Fruit fly (Drosophila melanogaster) whole organism, embryonic: Measurements from ENCODE around the gene Mvd.

Experiments
- Abd-B ChIP-seq: fragments of 200-800 bp; sonication (Bioruptor generic); optimal IDR thresholded peaks from 2 replicates; lab custom pipeline; 2018; ENCODE audit warnings: missing biosample characterization, mild to moderate bottlenecking, missing genetic modification characterization, moderate library complexity
- Adf1 ChIP-seq: fragments of 200-800 bp; sonication (Bioruptor generic); IDR thresholded peaks from 2 replicates; pipeline ENCODE4 v1.3.6; 2022; ENCODE audit warnings: missing biosample characterization, missing genetic modification characterization
- BEAF-32 ChIP-seq: fragments of 200-800 bp; sonication (Bioruptor generic); optimal IDR thresholded peaks from 3 replicates; lab custom pipeline; 2017; ENCODE audit warnings: missing biosample characterization, missing genetic modification characterization, mild to moderate bottlenecking, moderate library complexity, missing genetic modification reagents
- CG11695 ChIP-seq: fragments of 200-800 bp; sonication (Bioruptor generic); IDR thresholded peaks from 3 replicates; pipeline ENCODE4 v1.3.6; 2022; ENCODE audit warnings: missing biosample characterization, missing genetic modification characterization
- CG12155 ChIP-seq: fragments of 200-800 bp; sonication (Bioruptor generic); optimal IDR thresholded peaks from 3 replicates; lab custom pipeline; 2016; ENCODE audit warnings: missing biosample characterization, missing genetic modification characterization
- CG12299 ChIP-seq: fragments of 200-800 bp; sonication (Bioruptor generic); optimal IDR thresholded peaks from 2 replicates; lab custom pipeline; 2018; ENCODE audit warnings: missing biosample characterization, mild to moderate bottlenecking, missing genetic modification characterization
- CG12391 ChIP-seq: fragments of 200-800 bp; sonication (Bioruptor generic); optimal IDR thresholded peaks from 3 replicates; lab custom pipeline; 2018; ENCODE audit warnings: missing biosample characterization, mild to moderate bottlenecking, missing genetic modification characterization, moderate library complexity
- CG12942 ChIP-seq: fragments of 200-800 bp; sonication (Bioruptor generic); optimal IDR thresholded peaks from 3 replicates; lab custom pipeline; 2016; ENCODE audit warnings: missing biosample characterization, missing genetic modification characterization
- CG13624 ChIP-seq: fragments of 200-800 bp; sonication (Bioruptor generic); optimal IDR thresholded peaks from 2 replicates; lab custom pipeline; 2016; ENCODE audit warnings: missing biosample characterization, missing genetic modification characterization
- CG15269 ChIP-seq: fragments of 200-800 bp; sonication (Bioruptor generic); optimal IDR thresholded peaks from 2 replicates; lab custom pipeline; 2018; ENCODE audit warnings: missing biosample characterization, mild to moderate bottlenecking, missing genetic modification characterization, moderate library complexity
- CG17361 ChIP-seq: fragments of 200-800 bp; sonication (Bioruptor generic); IDR thresholded peaks from 3 replicates; pipeline ENCODE4 v1.3.6; 2022; ENCODE audit warnings: missing biosample characterization, missing genetic modification characterization
- CG32532 ChIP-seq: fragments of 200-800 bp; sonication (Bioruptor generic); IDR thresholded peaks from 2 replicates; pipeline ENCODE4 v1.3.6; 2022; ENCODE audit warnings: missing biosample characterization, missing genetic modification characterization
- CG3281 ChIP-seq: fragments of 200-800 bp; sonication (Bioruptor generic); optimal IDR thresholded peaks from 3 replicates; lab custom pipeline; 2017; ENCODE audit warnings: missing biosample characterization, mild to moderate bottlenecking, missing genetic modification characterization
- CG33213 ChIP-seq: fragments of 200-800 bp; sonication (Bioruptor generic); optimal IDR thresholded peaks from 3 replicates; lab custom pipeline; 2016; ENCODE audit warnings: missing biosample characterization, missing genetic modification characterization
- CG7928 ChIP-seq: fragments of 200-800 bp; sonication (Bioruptor generic); optimal IDR thresholded peaks from 2 replicates; lab custom pipeline; 2017; ENCODE audit warnings: missing biosample characterization, mild to moderate bottlenecking, missing genetic modification characterization
- CG7963 ChIP-seq: fragments of 200-800 bp; sonication (Bioruptor generic); IDR thresholded peaks from 3 replicates; pipeline ENCODE4 v1.3.6; 2022; ENCODE audit warnings: missing biosample characterization, missing genetic modification characterization; ENCODE audit not compliant: partially characterized antibody
- CG8281 ChIP-seq: fragments of 200-800 bp; sonication (Bioruptor generic); optimal IDR thresholded peaks from 2 replicates; lab custom pipeline; 2018; ENCODE audit warnings: missing biosample characterization, mild to moderate bottlenecking, missing genetic modification characterization, moderate library complexity
- CG8290 ChIP-seq, 3 experiments: fragments of 200-800 bp; sonication (Bioruptor generic); optimal IDR thresholded peaks; 2 replicates each; lab custom pipeline; 2016 to 2019; ENCODE audit warnings: missing biosample characterization in 3 of 3, missing genetic modification characterization in 3 of 3, mild to moderate bottlenecking in 2 of 3, moderate library complexity in 1 of 3
- CTCF ChIP-seq: fragments of 200-800 bp; sonication (Bioruptor generic); optimal IDR thresholded peaks from 2 replicates; lab custom pipeline; 2017; ENCODE audit warnings: missing biosample characterization, mild to moderate bottlenecking, missing genetic modification characterization, moderate library complexity
- Chrac-16 ChIP-seq: fragments of 200-800 bp; sonication (Bioruptor generic); optimal IDR thresholded peaks from 3 replicates; lab custom pipeline; 2016; ENCODE audit warnings: missing biosample characterization, missing genetic modification characterization
- Doc3 ChIP-seq: fragments of 200-800 bp; sonication (Bioruptor generic); IDR thresholded peaks from 3 replicates; pipeline ENCODE4 v1.3.6; 2022; ENCODE audit warnings: missing biosample characterization, missing genetic modification characterization; ENCODE audit not compliant: partially characterized antibody
- E2f2 ChIP-seq: fragments of 200-800 bp; sonication (Bioruptor generic); IDR thresholded peaks from 2 replicates; pipeline ENCODE4 v1.3.6; 2022; ENCODE audit warnings: missing biosample characterization, missing genetic modification characterization
- Ets97D ChIP-seq: fragments of 200-800 bp; sonication (Bioruptor generic); optimal IDR thresholded peaks from 3 replicates; lab custom pipeline; 2016; ENCODE audit warnings: missing biosample characterization, missing genetic modification characterization
- Fer2 ChIP-seq: fragments of 200-800 bp; sonication (Bioruptor generic); optimal IDR thresholded peaks from 2 replicates; lab custom pipeline; 2018; ENCODE audit warnings: missing biosample characterization, mild to moderate bottlenecking, missing genetic modification characterization, moderate library complexity
- HHEX ChIP-seq: fragments of 200-800 bp; sonication (Bioruptor generic); optimal IDR thresholded peaks from 3 replicates; lab custom pipeline; 2017; ENCODE audit warnings: missing biosample characterization, mild to moderate bottlenecking, missing genetic modification characterization, missing genetic modification reagents
- HmgD ChIP-seq: fragments of 200-800 bp; sonication (Bioruptor generic); optimal IDR thresholded peaks from 3 replicates; lab custom pipeline; 2016; ENCODE audit warnings: missing biosample characterization, missing genetic modification characterization
- Lim3 ChIP-seq: fragments of 200-800 bp; sonication (Bioruptor generic); IDR thresholded peaks from 2 replicates; pipeline ENCODE4 v1.3.6; 2022; ENCODE audit warnings: missing biosample characterization, missing genetic modification characterization
- Lpt ChIP-seq: fragments of >200 bp; optimal IDR thresholded peaks from 2 replicates; lab custom pipeline; 2018; ENCODE audit warnings: missing biosample characterization, missing genetic modification characterization
- MESR4 ChIP-seq: fragments of 200-800 bp; sonication (Bioruptor generic); optimal IDR thresholded peaks from 2 replicates; lab custom pipeline; 2018; ENCODE audit warnings: missing biosample characterization, mild to moderate bottlenecking, missing genetic modification characterization, moderate library complexity
- MTF-1 ChIP-seq: fragments of 200-800 bp; sonication (Bioruptor generic); optimal IDR thresholded peaks from 2 replicates; lab custom pipeline; 2018; ENCODE audit warnings: missing biosample characterization, mild to moderate bottlenecking, missing genetic modification characterization, borderline replicate concordance
- Opbp ChIP-seq: fragments of 200-800 bp; sonication (Bioruptor generic); IDR thresholded peaks from 3 replicates; pipeline ENCODE4 v1.3.6; 2022; ENCODE audit warnings: missing biosample characterization, missing genetic modification characterization; ENCODE audit not compliant: partially characterized antibody
- Pdp1 ChIP-seq, 2 experiments: fragments of 200-800 bp; sonication (Bioruptor generic); optimal IDR thresholded peaks; 3 replicates each; lab custom pipeline; 2016; ENCODE audit warnings: missing biosample characterization in 2 of 2, missing genetic modification characterization in 2 of 2, mild to moderate bottlenecking in 1 of 2, moderate library complexity in 1 of 2
- Sox102F ChIP-seq: fragments of 200-800 bp; sonication (Bioruptor generic); optimal IDR thresholded peaks from 2 replicates; lab custom pipeline; 2018; ENCODE audit warnings: missing biosample characterization, mild to moderate bottlenecking, missing genetic modification characterization, moderate library complexity
- Spps ChIP-seq: fragments of 200-800 bp; sonication (Bioruptor generic); optimal IDR thresholded peaks from 2 replicates; lab custom pipeline; 2018; ENCODE audit warnings: missing biosample characterization, mild to moderate bottlenecking, missing genetic modification characterization
- Ssrp ChIP-seq: fragments of 200-800 bp; sonication (Bioruptor generic); optimal IDR thresholded peaks from 2 replicates; lab custom pipeline; 2018; ENCODE audit warnings: missing biosample characterization, mild to moderate bottlenecking, missing genetic modification characterization, moderate library complexity
- Usf ChIP-seq: fragments of 200-800 bp; sonication (Bioruptor generic); optimal IDR thresholded peaks from 2 replicates; lab custom pipeline; 2017; ENCODE audit warnings: missing genotype, missing biosample characterization, missing genetic modification characterization
- az2 ChIP-seq: fragments of 200-800 bp; sonication (Bioruptor generic); optimal IDR thresholded peaks from 3 replicates; lab custom pipeline; 2016; ENCODE audit warnings: missing biosample characterization, missing genetic modification characterization
- gce ChIP-seq: fragments of 200-800 bp; sonication (Bioruptor generic); IDR thresholded peaks from 3 replicates; pipeline ENCODE4 v1.3.6; 2022; ENCODE audit warnings: missing biosample characterization, missing genetic modification characterization
- gsb ChIP-seq: fragments of 200-800 bp; sonication (Bioruptor generic); IDR thresholded peaks from 2 replicates; pipeline ENCODE4 v1.3.6; 2022; ENCODE audit warnings: missing biosample characterization, missing genetic modification characterization
- h ChIP-seq: fragments of >200 bp; optimal IDR thresholded peaks from 2 replicates; lab custom pipeline; 2017
- kay ChIP-seq: fragments of 200-800 bp; sonication (Bioruptor generic); optimal IDR thresholded peaks from 2 replicates; lab custom pipeline; 2016; ENCODE audit warnings: missing biosample characterization, missing genetic modification characterization
- lab ChIP-seq: fragments of 200-800 bp; sonication (Bioruptor generic); optimal IDR thresholded peaks from 3 replicates; lab custom pipeline; 2017; ENCODE audit warnings: missing biosample characterization, missing genetic modification characterization, mild to moderate bottlenecking, moderate library complexity, missing genetic modification reagents
- luna ChIP-seq: fragments of 200-800 bp; sonication (Bioruptor generic); optimal IDR thresholded peaks from 2 replicates; lab custom pipeline; 2016; ENCODE audit warnings: missing biosample characterization, missing genetic modification characterization
- mam ChIP-seq: fragments of 200-800 bp; sonication (Bioruptor generic); optimal IDR thresholded peaks from 3 replicates; lab custom pipeline; 2016; ENCODE audit warnings: missing biosample characterization, missing genetic modification characterization
- row ChIP-seq: fragments of 200-800 bp; sonication (Bioruptor generic); IDR thresholded peaks from 3 replicates; pipeline ENCODE4 v1.3.6; 2022; ENCODE audit warnings: missing biosample characterization, missing genetic modification characterization
- sisA ChIP-seq: fragments of 200-800 bp; sonication (Bioruptor generic); IDR thresholded peaks from 2 replicates; pipeline ENCODE4 v1.3.6; 2022; ENCODE audit warnings: missing biosample characterization, missing genetic modification characterization
- trem ChIP-seq: fragments of 200-800 bp; optimal IDR thresholded peaks from 3 replicates; lab custom pipeline; 2019; ENCODE audit warnings: missing biosample characterization, mild to moderate bottlenecking, missing genetic modification characterization, moderate library complexity
- usp ChIP-seq: fragments of >200 bp; optimal IDR thresholded peaks from 2 replicates; lab custom pipeline; 2017; ENCODE audit warnings: missing biosample characterization, missing genetic modification characterization
- wek ChIP-seq: fragments of 200-800 bp; sonication (Bioruptor generic); optimal IDR thresholded peaks from 3 replicates; lab custom pipeline; 2018; ENCODE audit warnings: missing biosample characterization, mild to moderate bottlenecking, missing genetic modification characterization, moderate library complexity

Mvd gene

DNA sequence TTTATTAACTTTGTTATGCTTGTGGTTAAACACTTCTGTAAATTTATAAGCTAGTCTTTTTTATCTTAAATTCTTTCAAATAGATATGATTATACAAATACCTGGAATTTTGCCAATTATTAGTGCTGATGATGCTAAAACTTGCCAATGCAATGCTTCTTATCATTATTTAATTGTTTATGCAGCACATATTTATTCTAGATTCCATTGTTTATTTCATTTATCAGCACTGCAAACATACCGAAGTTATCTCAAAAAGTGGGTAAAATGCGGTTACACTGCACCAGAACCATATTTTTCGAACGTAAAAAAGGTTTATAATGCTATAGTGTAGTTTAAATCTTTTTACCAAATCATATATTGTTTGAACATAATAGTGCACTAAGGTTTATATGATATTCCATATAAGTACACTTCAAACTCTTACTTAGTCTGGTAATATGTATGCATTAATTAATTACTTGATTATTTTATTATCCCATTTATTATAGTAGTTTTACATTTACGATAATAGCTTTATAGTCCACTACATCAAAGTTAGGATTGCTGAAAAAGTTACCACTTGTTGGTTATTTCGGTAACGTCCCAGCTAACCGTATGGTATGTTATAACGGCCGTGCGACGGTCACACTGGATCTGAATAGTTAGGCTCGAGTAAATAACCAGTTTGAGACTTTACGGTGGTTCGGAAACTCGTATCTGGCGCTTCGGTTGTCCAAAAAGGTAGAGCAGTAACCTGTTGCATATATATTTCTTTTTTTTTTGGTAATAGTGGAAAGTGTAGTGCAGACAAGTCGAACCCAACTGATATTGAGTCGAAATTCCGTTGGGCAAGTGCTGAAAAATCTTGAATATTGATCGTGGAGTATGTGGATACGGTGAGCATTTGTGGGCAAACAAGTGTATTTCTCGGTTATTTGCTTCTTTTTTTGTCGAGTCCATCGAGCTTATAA is 39.5 kb downstream of the Mvd start, which contains the start of gene Rhp (continued):
- TF ChIP-seq CG15269 (tag; lab: Kevin White, UChicago) (peak; percentile 47), Lpt (GFP tag; lab: Kevin White, UChicago) (no peak), CG8290 (GFP tag; optimal IDR thresholded peaks at IDR 0.05; lab: Kevin White, UChicago) (no peak), CG8290 (tag; optimal IDR thresholded peaks at IDR 0.05; lab: Kevin White, UChicago) (peak in 1 of 2 experiments; percentile 84), wek (GFP tag; lab: Kevin White, UChicago) (peak; percentile 80), CG12942 (GFP tag; lab: Kevin White, UChicago) (no peak), Abd-B (no peak), HmgD (GFP tag; lab: Kevin White, UChicago) (no peak), gsb (GFP tag; lab: Robert Waterston, UW) (no peak), CG17361 (GFP tag; lab: Robert Waterston, UW) (peak; percentile 37; the same call in 1 of the 3 replicates), Doc3 (GFP tag; lab: Robert Waterston, UW) (no peak), CG3281 (peak; percentile 16), usp (no peak), lab (GFP tag; lab: Kevin White, UChicago) (no peak), HHEX (GFP tag; lab: Kevin White, UChicago) (peak; percentile 51), Pdp1 (GFP tag; optimal IDR thresholded peaks at IDR 0.05; lab: Kevin White, UChicago) (peak in 1 of 2 experiments; percentile 19), CG32532 (GFP tag; lab: Robert Waterston, UW) (no peak), Lim3 (no peak), CG8281 (peak; percentile 18), az2 (no peak), CG12391 (tag; lab: Kevin White, UChicago) (peak; percentile 11), CG12155 (GFP tag; lab: Kevin White, UChicago) (no peak), Usf (GFP tag; lab: Kevin White, UChicago) (no peak), mam (GFP tag; lab: Kevin White, UChicago) (no peak), CTCF (no peak), CG13624 (GFP tag; lab: Kevin White, UChicago) (no peak), BEAF-32 (peak; percentile 11), CG33213 (GFP tag; lab: Kevin White, UChicago) (no peak), h (lab: Kevin White, UChicago) (no peak), Adf1 (GFP tag; lab: Robert Waterston, UW) (no peak), row (GFP tag; lab: Robert Waterston, UW) (peak; percentile 32; the same call in 2 of the 3 replicates), Fer2 (tag; lab: Kevin White, UChicago) (peak; percentile 35), Spps (no peak), Opbp (GFP tag; lab: Robert Waterston, UW) (0 out of 3 replicates have a peak, but pooled peaks have one; percentile 14), Ets97D (no peak), CG7963 (no peak), CG7928 (no peak), gce (GFP tag; lab: Robert Waterston, UW) (no peak), CG12299 (tag; lab: Kevin White, UChicago) (peak; percentile 65), Ssrp (tag; lab: Kevin White, UChicago) (no peak), E2f2 (no peak), Chrac-16 (no peak), kay (no peak), Sox102F (GFP tag; lab: Kevin White, UChicago) (peak; percentile 50), sisA (GFP tag; lab: Robert Waterston, UW) (no peak), luna (GFP tag; lab: Kevin White, UChicago) (no peak), CG11695 (GFP tag; lab: Robert Waterston, UW) (0 out of 3 replicates have a peak, but pooled peaks have one; percentile 34), trem (tag; lab: Kevin White, UChicago) (no peak), MESR4 (peak; percentile 18), MTF-1 (peak; percentile 83)
